Fruit fly (Drosophila melanogaster): ENCODE data around the gene snz.

- TF ChIP-seq rn (GFP tag; IDR thresholded peaks at IDR 0.05): no peak
- peak; percentile 11 for TF ChIP-seq CG13204 (GFP tag; optimal IDR thresholded peaks at IDR 0.05)
- TF ChIP-seq fd96Ca (GFP tag; IDR thresholded peaks at IDR 0.05): no peak
- no peak for TF ChIP-seq EcR (GFP tag; optimal IDR thresholded peaks at IDR 0.05)
- TF ChIP-seq Pif1B (GFP tag; optimal IDR thresholded peaks at IDR 0.05): no peak
- no peak for TF ChIP-seq gl (tag; optimal IDR thresholded peaks at IDR 0.05)
- TF ChIP-seq CG15710 (tag; optimal IDR thresholded peaks at IDR 0.05): no peak
- TF ChIP-seq D1 (tag; optimal IDR thresholded peaks at IDR 0.05): peak; percentile 26
- TF ChIP-seq CG17806 (tag; optimal IDR thresholded peaks at IDR 0.05): no peak
- TF ChIP-seq CG32121 (GFP tag; IDR thresholded peaks at IDR 0.05): 0 out of 2 replicates have a peak, but pooled peaks have one; percentile 30
- no peak for TF ChIP-seq Snoo (tag; optimal IDR thresholded peaks at IDR 0.05)
- TF ChIP-seq Ets98B (GFP tag; IDR thresholded peaks at IDR 0.05): no peak
Observed at dm6 chrX:7967052-7967847, 55.4 kb downstream of the snz start.

Measured in whole organism, pupa.